Worm (Caenorhabditis elegans) whole organism, young adult: ENCODE results near the gene acs-22.

Experiments
- B0035.1 ChIP-seq: sonication (generic microtip); optimal IDR thresholded peaks from 2 replicates; lab custom pipeline; 2016; ENCODE audit warnings: missing genetic modification characterization, mild to moderate bottlenecking, missing compliant biosample characterization, missing genotype, missing genetic modification reagents
- F22D6.2 ChIP-seq: sonication (generic microtip); optimal IDR thresholded peaks from 2 replicates; lab custom pipeline; 2016; ENCODE audit warnings: mild to moderate bottlenecking, missing genetic modification characterization, missing compliant biosample characterization
- Y79H2A.3 ChIP-seq: fragments of 200-800 bp; sonication (Bioruptor generic); conservative IDR thresholded peaks from 2 replicates; pipeline ENCODE4 v1.3.6; 2022; ENCODE audit warnings: missing genetic modification reagents, missing genetic modification characterization, missing compliant biosample characterization
- aptf-3 ChIP-seq: fragments of 200-800 bp; sonication (Bioruptor generic); IDR thresholded peaks from 2 replicates; pipeline ENCODE4 v1.3.6; 2022; ENCODE audit warnings: missing genetic modification characterization, missing compliant biosample characterization
- ceh-58 ChIP-seq: fragments of 200-800 bp; sonication (Bioruptor generic); IDR thresholded peaks from 2 replicates; pipeline ENCODE4 v1.3.6; 2022; ENCODE audit warnings: missing genetic modification characterization, missing compliant biosample characterization
- egl-44 ChIP-seq: fragments of 200-800 bp; sonication (Bioruptor generic); IDR thresholded peaks from 2 replicates; pipeline ENCODE4 v1.3.6; 2022; ENCODE audit warnings: missing genetic modification reagents, missing genetic modification characterization, missing compliant biosample characterization
- gei-17 ChIP-seq: fragments of 200-800 bp; sonication (Bioruptor generic); optimal IDR thresholded peaks from 2 replicates; lab custom pipeline; 2018; ENCODE audit warnings: mild to moderate bottlenecking, missing genetic modification characterization, missing compliant biosample characterization
- nhr-179 ChIP-seq: sonication (generic microtip); optimal IDR thresholded peaks from 2 replicates; lab custom pipeline; 2016; ENCODE audit warnings: mild to moderate bottlenecking, missing genetic modification characterization, missing compliant biosample characterization
- tlf-1 ChIP-seq: fragments of 200-800 bp; sonication (Bioruptor generic); optimal IDR thresholded peaks from 2 replicates; lab custom pipeline; 2018; ENCODE audit warnings: mild to moderate bottlenecking, missing genetic modification characterization, missing compliant biosample characterization
- ztf-18 ChIP-seq: sonication (generic microtip); optimal IDR thresholded peaks from 2 replicates; lab custom pipeline; 2016; ENCODE audit warnings: missing genotype, mild to moderate bottlenecking, missing genetic modification characterization, missing compliant biosample characterization

DNA sequence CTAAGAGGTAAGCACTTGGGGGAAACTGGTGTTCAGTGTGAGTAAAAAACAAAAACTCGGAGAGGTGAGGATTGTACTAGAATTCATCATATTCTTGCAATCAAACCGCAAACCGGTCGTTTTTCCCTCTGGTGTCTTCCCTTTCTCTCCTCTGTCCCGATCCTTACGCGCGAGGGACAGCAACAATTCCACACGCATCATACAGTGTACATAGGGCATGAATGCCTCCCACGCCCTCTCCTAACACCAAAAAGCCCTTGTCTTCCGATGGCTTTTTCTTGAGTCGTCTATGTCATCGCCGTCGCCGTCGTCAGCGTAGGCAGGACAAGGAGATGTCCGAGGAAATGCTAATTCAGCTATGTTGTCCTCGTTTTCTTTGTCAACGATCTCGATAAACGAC, 2.5 kb downstream of the acs-22 start:
- TF ChIP-seq ztf-18 (tag; lab: Kevin White, UChicago): no peak
- TF ChIP-seq B0035.1 (tag; lab: Kevin White, UChicago): no peak
- TF ChIP-seq ceh-58 (GFP tag; lab: Robert Waterston, UW): no peak
- no peak for TF ChIP-seq F22D6.2 (tag; lab: Kevin White, UChicago)
- TF ChIP-seq tlf-1 (GFP tag; lab: Kevin White, UChicago): no peak
- no peak for TF ChIP-seq gei-17 (GFP tag; lab: Kevin White, UChicago)
- no peak for TF ChIP-seq nhr-179 (tag; lab: Kevin White, UChicago)
- TF ChIP-seq egl-44 (GFP tag; lab: Robert Waterston, UW): no peak
- TF ChIP-seq aptf-3: no peak
- no peak for TF ChIP-seq Y79H2A.3
